Worm (Caenorhabditis elegans): ENCODE measurements around the gene ins-7.

ins-7 gene

ce11 chrIV:9657753-9658152 lies 24.9 kb downstream of the ins-7 start, which contains the start of gene acc-1:
TSS of gene acc-1 (plus strand) at chrIV:9658053.
- TF ChIP-seq let-526 (GFP tag; IDR thresholded peaks at IDR 0.05) (no peak), hmg-1.2 (GFP tag; IDR thresholded peaks at IDR 0.05) (no peak), ceh-58 (GFP tag; IDR thresholded peaks at IDR 0.05) (no peak), madf-10 (tag; optimal IDR thresholded peaks at IDR 0.05) (no peak), nhr-80 (tag; optimal IDR thresholded peaks at IDR 0.05) (no peak), nfya-1 (tag; optimal IDR thresholded peaks at IDR 0.05; ENCODE audit: borderline replicate concordance, insufficient read depth) (no peak), ekl-4 (GFP tag; IDR thresholded peaks at IDR 0.05) (no peak), gei-17 (GFP tag; optimal IDR thresholded peaks at IDR 0.05) (no peak), ztf-26 (tag; optimal IDR thresholded peaks at IDR 0.05) (no peak), K11D2.4 (GFP tag; IDR thresholded peaks at IDR 0.05) (no peak)

ce11 chrIV:9655556-9655955 lies 27.1 kb downstream of the ins-7 start:
- TF ChIP-seq ztf-3 (GFP tag; optimal IDR thresholded peaks at IDR 0.05) (no peak), hmg-20 (GFP tag; IDR thresholded peaks at IDR 0.05) (no peak), K12H6.12 (tag; optimal IDR thresholded peaks at IDR 0.05) (no peak), fkh-3 (tag; optimal IDR thresholded peaks at IDR 0.05) (no peak), efl-1 (GFP tag; optimal IDR thresholded peaks at IDR 0.05) (no peak), ama-1 (optimal IDR thresholded peaks at IDR 0.05) (no peak), ama-1 (GFP tag; optimal IDR thresholded peaks at IDR 0.05) (no peak)

- TF ChIP-seq ztf-26 (tag; optimal IDR thresholded peaks at IDR 0.05): no peak
- no peak for TF ChIP-seq F37B4.10 (GFP tag; IDR thresholded peaks at IDR 0.05)
- no peak for TF ChIP-seq nhr-179 (tag; optimal IDR thresholded peaks at IDR 0.05)
- no peak for TF ChIP-seq K11D2.4 (GFP tag; IDR thresholded peaks at IDR 0.05)
- TF ChIP-seq egrh-3 (GFP tag; IDR thresholded peaks at IDR 0.05): no peak
- no peak for TF ChIP-seq attf-3 (GFP tag; conservative IDR thresholded peaks at IDR 0.05)
- TF ChIP-seq ztf-28 (GFP tag; IDR thresholded peaks at IDR 0.05): no peak
Observed at ce11 chrIV:9654017-9654416, 28.6 kb downstream of the ins-7 start, which contains the start of gene F58G6.7. TSS of gene F58G6.7 (plus strand) at chrIV:9654317.

ce11 chrIV:9653184-9653583 lies 29.5 kb downstream of the ins-7 start, which contains the start of gene F58G6.3:
TSS of gene F58G6.3 (plus strand) at chrIV:9653535.
- TF ChIP-seq nhr-80 (tag; optimal IDR thresholded peaks at IDR 0.05) (peak; percentile 1), ztf-6 (GFP tag; IDR thresholded peaks at IDR 0.05) (no peak)

- TF ChIP-seq nhr-80 (tag; optimal IDR thresholded peaks at IDR 0.05) (peak; percentile 93), let-607 (tag; optimal IDR thresholded peaks at IDR 0.05) (peak in 1 of 2 experiments; percentile 55), lin-26 (GFP tag; IDR thresholded peaks at IDR 0.05) (no peak)
Observed at ce11 chrIV:9651234-9651633, 31.4 kb downstream of the ins-7 start, which contains the start of gene chca-1. TSS of gene chca-1 (plus strand) at chrIV:9651394.

- TF ChIP-seq ceh-40 (GFP tag; IDR thresholded peaks at IDR 0.05) (no peak), F49E8.2 (tag; optimal IDR thresholded peaks at IDR 0.05; ENCODE audit: insufficient read depth) (no peak), D2030.7 (GFP tag; IDR thresholded peaks at IDR 0.05) (no peak), sptf-2 (GFP tag; optimal IDR thresholded peaks at IDR 0.05) (no peak), xnd-1 (tag; optimal IDR thresholded peaks at IDR 0.05) (no peak), Y67H2A.10 (GFP tag; conservative IDR thresholded peaks at IDR 0.05) (no peak), lin-40 (tag; optimal IDR thresholded peaks at IDR 0.05) (no peak), ekl-4 (GFP tag; IDR thresholded peaks at IDR 0.05) (no peak), unc-130 (GFP tag; optimal IDR thresholded peaks at IDR 0.05) (no peak), ztf-25 (GFP tag; IDR thresholded peaks at IDR 0.05) (no peak), nhr-80 (tag; optimal IDR thresholded peaks at IDR 0.05) (no peak), K12H6.12 (tag; optimal IDR thresholded peaks at IDR 0.05) (no peak)
Observed at ce11 chrIV:9648682-9649081, 34.0 kb downstream of the ins-7 start, which contains the start of gene srm-3. TSS of gene srm-3 (plus strand) at chrIV:9648982.

Data from whole organism, young adult.